Fruit fly (Drosophila melanogaster): ENCODE data around the gene CG15210.

Gene CG15210

dm6 chrX:10802457-10803378 is 36.3 kb upstream of the CG15210 start (continued):
- TF ChIP-seq row (GFP tag; IDR thresholded peaks at IDR 0.05) (peak; percentile 75), BtbVII (GFP tag; optimal IDR thresholded peaks at IDR 0.05) (peak; percentile 41), lola (GFP tag; optimal IDR thresholded peaks at IDR 0.05) (peak in 1 of 3 experiments; percentile 65), CG12155 (GFP tag; optimal IDR thresholded peaks at IDR 0.05) (no peak), kah (GFP tag; optimal IDR thresholded peaks at IDR 0.05) (peak; percentile 17), Six4 (GFP tag; optimal IDR thresholded peaks at IDR 0.05) (peak; percentile 3), Ada2b (GFP tag; IDR thresholded peaks at IDR 0.05) (0 out of 2 replicates have a peak, but pooled peaks have one; percentile 10), GATAe (GFP tag; conservative IDR thresholded peaks at IDR 0.05) (no peak), CG14441 (GFP tag; IDR thresholded peaks at IDR 0.05) (peak; percentile 42; the same call in 1 of the 2 replicates), chm (GFP tag; IDR thresholded peaks at IDR 0.05) (no peak), stc (GFP tag; IDR thresholded peaks at IDR 0.05) (peak; percentile 29; the same call in 1 of the 2 replicates), CG17912 (GFP tag; optimal IDR thresholded peaks at IDR 0.05) (no peak), Hey (tag; optimal IDR thresholded peaks at IDR 0.05) (no peak), Poxn (GFP tag; IDR thresholded peaks at IDR 0.05) (no peak), CG1647 (GFP tag; optimal IDR thresholded peaks at IDR 0.05) (no peak), NFAT (GFP tag; IDR thresholded peaks at IDR 0.05) (no peak), CG11695 (GFP tag; IDR thresholded peaks at IDR 0.05) (peak; percentile 78), CG5245 (GFP tag; optimal IDR thresholded peaks at IDR 0.05) (peak; percentile 33), gce (GFP tag; IDR thresholded peaks at IDR 0.05) (peak; percentile 8; the same call in 1 of the 3 replicates), phol (tag; optimal IDR thresholded peaks at IDR 0.05) (peak; percentile 83), tup (GFP tag; optimal IDR thresholded peaks at IDR 0.05) (no peak), zfh1 (GFP tag; IDR thresholded peaks at IDR 0.05) (0 out of 3 replicates have a peak, but pooled peaks have one; percentile 39), CG6683 (GFP tag; optimal IDR thresholded peaks at IDR 0.05) (peak; percentile 25), Aef1 (GFP tag; IDR thresholded peaks at IDR 0.05) (no peak), zen2 (GFP tag; IDR thresholded peaks at IDR 0.05; ENCODE audit: partially characterized antibody) (no peak), CG32772 (GFP tag; IDR thresholded peaks at IDR 0.05) (peak; percentile 38; the same call in 1 of the 2 replicates), Ssrp (tag; optimal IDR thresholded peaks at IDR 0.05) (peak; percentile 82), sr (GFP tag; IDR thresholded peaks at IDR 0.05) (no peak), br (optimal IDR thresholded peaks at IDR 0.05) (no peak), D (optimal IDR thresholded peaks at IDR 0.05) (no peak), D (GFP tag; optimal IDR thresholded peaks at IDR 0.05) (peak; percentile 47), CG10979 (tag; optimal IDR thresholded peaks at IDR 0.05) (peak; percentile 79), grau (tag; optimal IDR thresholded peaks at IDR 0.05) (peak; percentile 79), gcm (GFP tag; optimal IDR thresholded peaks at IDR 0.05) (peak; percentile 58), ftz-f1 (GFP tag; optimal IDR thresholded peaks at IDR 0.05) (no peak), Opbp (GFP tag; IDR thresholded peaks at IDR 0.05; ENCODE audit: partially characterized antibody) (no peak), scrt (GFP tag; optimal IDR thresholded peaks at IDR 0.05) (peak; percentile 15), CG32532 (GFP tag; IDR thresholded peaks at IDR 0.05) (peak; percentile 37; the same call in 1 of the 2 replicates), CG42726 (GFP tag; IDR thresholded peaks at IDR 0.05; ENCODE audit: partially characterized antibody) (no peak), CG1233 (GFP tag; optimal IDR thresholded peaks at IDR 0.05) (peak; percentile 64), caup (GFP tag; optimal IDR thresholded peaks at IDR 0.05; ENCODE audit: severe bottlenecking) (peak; percentile 48), Ptx1 (GFP tag; IDR thresholded peaks at IDR 0.05) (peak; percentile 59), CG6765 (GFP tag; optimal IDR thresholded peaks at IDR 0.05) (peak; percentile 52), CG8944 (GFP tag; optimal IDR thresholded peaks at IDR 0.05) (no peak), CG13296 (GFP tag; optimal IDR thresholded peaks at IDR 0.05) (peak; percentile 58), CG30020 (tag; optimal IDR thresholded peaks at IDR 0.05) (peak; percentile 2), Pdp1 (GFP tag; optimal IDR thresholded peaks at IDR 0.05) (peak in 1 of 2 experiments; percentile 27), pzg (GFP tag; optimal IDR thresholded peaks at IDR 0.05) (no peak)

Measured in whole organism, embryonic.